Fruit fly (Drosophila melanogaster) whole organism, embryonic: ENCODE measurements around the gene CG14851.

ENCODE experiments used
- CG10274 ChIP-seq: fragments of 200-800 bp; sonication (Bioruptor generic); optimal IDR thresholded peaks from 3 replicates; lab custom pipeline; 2017; ENCODE audit warnings: missing biosample characterization, mild to moderate bottlenecking, missing genetic modification characterization
- CG10321 ChIP-seq: fragments of 200-800 bp; sonication (Bioruptor generic); IDR thresholded peaks from 2 replicates; pipeline ENCODE4 v1.3.6; 2022; ENCODE audit warnings: missing biosample characterization, missing genetic modification characterization
- CG10543 ChIP-seq: fragments of 200-800 bp; sonication (Bioruptor generic); optimal IDR thresholded peaks from 3 replicates; lab custom pipeline; 2017; ENCODE audit warnings: missing biosample characterization, mild to moderate bottlenecking, missing genetic modification characterization, moderate library complexity
- CG10979 ChIP-seq: fragments of 200-800 bp; sonication (Bioruptor generic); optimal IDR thresholded peaks from 2 replicates; lab custom pipeline; 2018; ENCODE audit warnings: missing biosample characterization, mild to moderate bottlenecking, missing genetic modification characterization, moderate library complexity
- CG11695 ChIP-seq: fragments of 200-800 bp; sonication (Bioruptor generic); IDR thresholded peaks from 3 replicates; pipeline ENCODE4 v1.3.6; 2022; ENCODE audit warnings: missing biosample characterization, missing genetic modification characterization
- CG12071 ChIP-seq: fragments of 200-800 bp; sonication (Bioruptor generic); optimal IDR thresholded peaks from 3 replicates; lab custom pipeline; 2018; ENCODE audit warnings: missing biosample characterization, mild to moderate bottlenecking, missing genetic modification characterization
- CG12391 ChIP-seq: fragments of 200-800 bp; sonication (Bioruptor generic); optimal IDR thresholded peaks from 3 replicates; lab custom pipeline; 2018; ENCODE audit warnings: missing biosample characterization, mild to moderate bottlenecking, missing genetic modification characterization, moderate library complexity
- CG13123 ChIP-seq: fragments of 200-800 bp; sonication (Bioruptor generic); optimal IDR thresholded peaks from 2 replicates; lab custom pipeline; 2016; ENCODE audit warnings: missing biosample characterization, missing genetic modification characterization
- CG13424 ChIP-seq: fragments of 200-800 bp; sonication (Bioruptor generic); optimal IDR thresholded peaks from 2 replicates; lab custom pipeline; 2019; ENCODE audit warnings: missing biosample characterization, mild to moderate bottlenecking, missing genetic modification characterization, moderate library complexity
- CG2712 ChIP-seq: fragments of 200-800 bp; optimal IDR thresholded peaks from 3 replicates; lab custom pipeline; 2019; ENCODE audit warnings: missing biosample characterization, mild to moderate bottlenecking, missing genetic modification characterization, moderate library complexity
- CG30403 ChIP-seq: fragments of 200-800 bp; sonication (Bioruptor generic); optimal IDR thresholded peaks from 3 replicates; lab custom pipeline; 2016; ENCODE audit warnings: missing biosample characterization, missing genetic modification characterization
- CG31365 ChIP-seq: fragments of 200-800 bp; sonication (Bioruptor generic); optimal IDR thresholded peaks from 2 replicates; lab custom pipeline; 2018; ENCODE audit warnings: missing biosample characterization, mild to moderate bottlenecking, missing genetic modification characterization
- CG4424 ChIP-seq: fragments of 200-800 bp; sonication (Bioruptor generic); optimal IDR thresholded peaks from 3 replicates; lab custom pipeline; 2016; ENCODE audit warnings: missing biosample characterization, missing genetic modification characterization
- CG6689 ChIP-seq: fragments of 200-800 bp; sonication (Bioruptor generic); IDR thresholded peaks from 2 replicates; pipeline ENCODE4 v1.3.6; 2022; ENCODE audit warnings: missing biosample characterization, missing genetic modification characterization
- CG8290 ChIP-seq, 3 experiments: fragments of 200-800 bp; sonication (Bioruptor generic); optimal IDR thresholded peaks; 2 replicates each; lab custom pipeline; 2016 to 2019; ENCODE audit warnings: missing biosample characterization in 3 of 3, missing genetic modification characterization in 3 of 3, mild to moderate bottlenecking in 2 of 3, moderate library complexity in 1 of 3
- CG9932 ChIP-seq: fragments of 200-800 bp; sonication (Bioruptor generic); IDR thresholded peaks from 2 replicates; pipeline ENCODE4 v1.3.6; 2022; ENCODE audit warnings: missing biosample characterization, missing genetic modification characterization
- CHES-1-like ChIP-seq: fragments of 200-800 bp; sonication (Bioruptor generic); optimal IDR thresholded peaks from 2 replicates; lab custom pipeline; 2016; ENCODE audit warnings: missing biosample characterization, missing genetic modification characterization
- Dbx ChIP-seq: fragments of 200-800 bp; sonication (Bioruptor generic); IDR thresholded peaks from 3 replicates; pipeline ENCODE4 v1.3.6; 2022; ENCODE audit warnings: missing biosample characterization, missing genetic modification characterization
- Doc2 ChIP-seq: fragments of 200-800 bp; sonication (Bioruptor generic); IDR thresholded peaks from 2 replicates; pipeline ENCODE4 v1.3.6; 2022; ENCODE audit warnings: missing biosample characterization, missing genetic modification characterization
- H15 ChIP-seq: fragments of 200-800 bp; sonication (Bioruptor generic); IDR thresholded peaks from 3 replicates; pipeline ENCODE4 v1.3.6; 2022; ENCODE audit warnings: missing biosample characterization, missing genetic modification characterization
- HLH4C ChIP-seq: fragments of 200-800 bp; sonication (Bioruptor generic); IDR thresholded peaks from 3 replicates; pipeline ENCODE4 v1.3.6; 2022; ENCODE audit warnings: missing biosample characterization, missing genetic modification characterization; ENCODE audit not compliant: partially characterized antibody
- Hmr ChIP-seq: fragments of 200-800 bp; sonication (Bioruptor generic); optimal IDR thresholded peaks from 3 replicates; lab custom pipeline; 2017; ENCODE audit warnings: mild to moderate bottlenecking, missing biosample characterization, missing genetic modification reagents, missing genetic modification characterization
- Hr3 ChIP-seq: fragments of 200-800 bp; sonication (Bioruptor generic); optimal IDR thresholded peaks from 3 replicates; lab custom pipeline; 2016; ENCODE audit warnings: missing biosample characterization, missing genetic modification characterization
- Sry-δ ChIP-seq: fragments of 200-800 bp; sonication (Bioruptor generic); optimal IDR thresholded peaks from 2 replicates; lab custom pipeline; 2016; ENCODE audit warnings: missing biosample characterization, missing genetic modification characterization
- Ssrp ChIP-seq: fragments of 200-800 bp; sonication (Bioruptor generic); optimal IDR thresholded peaks from 2 replicates; lab custom pipeline; 2018; ENCODE audit warnings: missing biosample characterization, mild to moderate bottlenecking, missing genetic modification characterization, moderate library complexity
- ab ChIP-seq: fragments of 200-800 bp; sonication (Bioruptor generic); optimal IDR thresholded peaks from 2 replicates; lab custom pipeline; 2016; ENCODE audit warnings: missing biosample characterization, missing genetic modification characterization
- cad ChIP-seq: fragments of >200 bp; optimal IDR thresholded peaks from 2 replicates; lab custom pipeline; 2017; ENCODE audit warnings: missing biosample characterization, missing genetic modification characterization
- cas ChIP-seq: fragments of 200-800 bp; sonication (Bioruptor generic); IDR thresholded peaks from 2 replicates; pipeline ENCODE4 v1.3.6; 2022; ENCODE audit warnings: missing biosample characterization, missing genetic modification characterization
- chn ChIP-seq: fragments of 200-800 bp; sonication (Bioruptor generic); optimal IDR thresholded peaks from 2 replicates; lab custom pipeline; 2016; ENCODE audit warnings: missing biosample characterization, missing genetic modification characterization
- ewg ChIP-seq: fragments of 200-800 bp; sonication (Bioruptor generic); optimal IDR thresholded peaks from 3 replicates; lab custom pipeline; 2017; ENCODE audit warnings: mild to moderate bottlenecking, missing biosample characterization, missing genetic modification reagents, missing genetic modification characterization
- exex ChIP-seq: fragments of 200-800 bp; sonication (Bioruptor generic); optimal IDR thresholded peaks from 4 replicates; lab custom pipeline; 2018; ENCODE audit warnings: missing biosample characterization, mild to moderate bottlenecking, missing genetic modification characterization, moderate library complexity
- ftz-f1 ChIP-seq: fragments of 200-800 bp; sonication (Bioruptor generic); optimal IDR thresholded peaks from 2 replicates; lab custom pipeline; 2016; ENCODE audit warnings: missing biosample characterization, missing genetic modification characterization
- h ChIP-seq: fragments of >200 bp; optimal IDR thresholded peaks from 2 replicates; lab custom pipeline; 2017
- lola ChIP-seq, 3 experiments: fragments of >200 bp in 2 of 3; fragments of 200-800 bp in 1 of 3; sonication (Bioruptor generic) in 1 of 3; optimal IDR thresholded peaks; 2 replicates each; lab custom pipeline; 2017 to 2019; ENCODE audit warnings: missing biosample characterization in 3 of 3, missing genetic modification characterization in 3 of 3, mild to moderate bottlenecking in 1 of 3, moderate library complexity in 1 of 3
- oc ChIP-seq: fragments of 200-800 bp; sonication (Bioruptor generic); optimal IDR thresholded peaks from 2 replicates; lab custom pipeline; 2018; ENCODE audit warnings: missing biosample characterization, mild to moderate bottlenecking, missing genetic modification characterization, moderate library complexity
- odd ChIP-seq: fragments of 200-800 bp; sonication (Bioruptor generic); optimal IDR thresholded peaks from 2 replicates; lab custom pipeline; 2017; ENCODE audit warnings: missing biosample characterization, mild to moderate bottlenecking, missing genetic modification characterization
- pfk ChIP-seq: fragments of 200-800 bp; sonication (Bioruptor generic); optimal IDR thresholded peaks from 2 replicates; lab custom pipeline; 2018; ENCODE audit warnings: missing biosample characterization, mild to moderate bottlenecking, missing genetic modification characterization, moderate library complexity
- pita ChIP-seq: fragments of 200-800 bp; sonication (Bioruptor generic); optimal IDR thresholded peaks from 2 replicates; lab custom pipeline; 2017; ENCODE audit warnings: missing biosample characterization, mild to moderate bottlenecking, missing genetic modification characterization
- pnt ChIP-seq: fragments of 200-800 bp; sonication (Bioruptor generic); optimal IDR thresholded peaks from 3 replicates; lab custom pipeline; 2016; ENCODE audit warnings: missing biosample characterization, missing genetic modification characterization
- sens ChIP-seq: fragments of 200-800 bp; sonication (Bioruptor generic); peaks from one replicate; lab custom pipeline; 2016; ENCODE audit warnings: missing biosample characterization, missing genetic modification characterization
- slbo ChIP-seq: fragments of 200-800 bp; sonication (Bioruptor generic); IDR thresholded peaks from 2 replicates; pipeline ENCODE4 v1.3.6; 2022; ENCODE audit warnings: missing biosample characterization, missing genetic modification characterization
- ssp ChIP-seq: fragments of 200-800 bp; sonication (Bioruptor generic); IDR thresholded peaks from 2 replicates; pipeline ENCODE4 v1.3.6; 2022; ENCODE audit warnings: missing biosample characterization, missing genetic modification characterization
- tll ChIP-seq, 2 experiments: fragments of 200-800 bp in 1 of 2; fragments of >200 bp in 1 of 2; sonication (Bioruptor generic) in 1 of 2; optimal IDR thresholded peaks; 2 replicates each; lab custom pipeline; 2017 to 2019; ENCODE audit warnings: missing biosample characterization in 2 of 2, missing genetic modification characterization in 2 of 2, mild to moderate bottlenecking in 1 of 2, moderate library complexity in 1 of 2
- trem ChIP-seq: fragments of 200-800 bp; optimal IDR thresholded peaks from 3 replicates; lab custom pipeline; 2019; ENCODE audit warnings: missing biosample characterization, mild to moderate bottlenecking, missing genetic modification characterization, moderate library complexity
- tup ChIP-seq: fragments of 200-800 bp; sonication (Bioruptor generic); optimal IDR thresholded peaks from 2 replicates; lab custom pipeline; 2016; ENCODE audit warnings: missing biosample characterization, mild to moderate bottlenecking, missing genetic modification characterization, moderate library complexity
- wdn ChIP-seq: fragments of 200-800 bp; sonication (Bioruptor generic); IDR thresholded peaks from 2 replicates; pipeline ENCODE4 v1.3.6; 2022; ENCODE audit warnings: missing biosample characterization, missing genetic modification characterization
- wek ChIP-seq: fragments of 200-800 bp; sonication (Bioruptor generic); optimal IDR thresholded peaks from 3 replicates; lab custom pipeline; 2018; ENCODE audit warnings: missing biosample characterization, mild to moderate bottlenecking, missing genetic modification characterization, moderate library complexity
- wor ChIP-seq: fragments of 200-800 bp; sonication (Bioruptor generic); IDR thresholded peaks from 2 replicates; pipeline ENCODE4 v1.3.6; 2022; ENCODE audit warnings: missing biosample characterization, missing genetic modification characterization
- zen ChIP-seq: fragments of 200-800 bp; sonication (Bioruptor generic); optimal IDR thresholded peaks from 3 replicates; lab custom pipeline; 2018; ENCODE audit warnings: missing biosample characterization, mild to moderate bottlenecking, missing genetic modification characterization, moderate library complexity

CG14851 gene

dm6 chr3R:14586480-14587443 is 24.6 kb downstream of the CG14851 start (continued):
- TF ChIP-seq CG11695 (no peak), pfk (GFP tag; lab: Kevin White, UChicago) (no peak), CG10321 (GFP tag; lab: Robert Waterston, UW) (no peak), tll (GFP tag; optimal IDR thresholded peaks at IDR 0.05; lab: Kevin White, UChicago) (peak in 1 of 2 experiments; percentile 92), CG31365 (no peak), wor (GFP tag; lab: Robert Waterston, UW) (no peak), CG10979 (tag; lab: Kevin White, UChicago) (peak; percentile 5), Dbx (GFP tag; lab: Robert Waterston, UW) (no peak), ssp (GFP tag; lab: Robert Waterston, UW) (no peak), tup (GFP tag; lab: Kevin White, UChicago) (no peak), H15 (GFP tag; lab: Robert Waterston, UW) (no peak), CG10274 (GFP tag; lab: Kevin White, UChicago) (no peak), ftz-f1 (GFP tag; lab: Kevin White, UChicago) (no peak), slbo (no peak), ewg (GFP tag; lab: Kevin White, UChicago) (no peak), HLH4C (GFP tag; lab: Robert Waterston, UW) (no peak), h (no peak), exex (no peak), odd (GFP tag; lab: Kevin White, UChicago) (no peak), CG2712 (tag; lab: Kevin White, UChicago) (peak; percentile 71), wdn (GFP tag; lab: Robert Waterston, UW) (no peak), CG10543 (GFP tag; lab: Kevin White, UChicago) (no peak), cas (GFP tag; lab: Robert Waterston, UW) (no peak), CG12391 (peak; percentile 50), Ssrp (tag; lab: Kevin White, UChicago) (peak; percentile 26), CG4424 (GFP tag; lab: Kevin White, UChicago) (no peak), zen (tag; lab: Kevin White, UChicago) (peak; percentile 27), Hr3 (GFP tag; lab: Kevin White, UChicago) (no peak), CG13123 (GFP tag; lab: Kevin White, UChicago) (no peak), CG9932 (GFP tag; lab: Robert Waterston, UW) (no peak), CG30403 (peak; percentile 22), pnt (no peak), pita (no peak), lola (GFP tag; optimal IDR thresholded peaks at IDR 0.05; lab: Kevin White, UChicago) (peak in 1 of 3 experiments; percentile 71), CG6689 (GFP tag; lab: Robert Waterston, UW) (no peak), Hmr (GFP tag; lab: Kevin White, UChicago) (no peak), ab (GFP tag; lab: Kevin White, UChicago) (no peak), CG12071 (GFP tag; lab: Kevin White, UChicago) (no peak), sens (GFP tag; lab: Kevin White, UChicago) (peak; percentile 79), CG13424 (no peak), cad (GFP tag; lab: Kevin White, UChicago) (peak; percentile 88), oc (tag; lab: Kevin White, UChicago) (no peak), Doc2 (no peak), trem (tag; lab: Kevin White, UChicago) (no peak), CHES-1-like (GFP tag; lab: Kevin White, UChicago) (no peak), CG8290 (GFP tag; optimal IDR thresholded peaks at IDR 0.05; lab: Kevin White, UChicago) (no peak), CG8290 (tag; optimal IDR thresholded peaks at IDR 0.05; lab: Kevin White, UChicago) (no peak), chn (GFP tag; lab: Kevin White, UChicago) (no peak), wek (GFP tag; lab: Kevin White, UChicago) (no peak), Sry-δ (GFP tag; lab: Kevin White, UChicago) (no peak)
